Worm (Caenorhabditis elegans) whole organism, late embryonic: ENCODE data around the gene ZK355.8.

Source experiments
- eyg-1 ChIP-seq: sonication (generic microtip); optimal IDR thresholded peaks from 2 replicates; lab custom pipeline; 2016; ENCODE audit warnings: missing genotype, missing genetic modification characterization, missing compliant biosample characterization
- nfya-1 ChIP-seq: sonication (generic microtip); optimal IDR thresholded peaks from 2 replicates; lab custom pipeline; 2017; ENCODE audit warnings: missing genetic modification characterization, mild to moderate bottlenecking, missing compliant biosample characterization, antibody characterized with exemption, moderate library complexity
- odd-2 ChIP-seq: sonication (generic microtip); optimal IDR thresholded peaks from 2 replicates; lab custom pipeline; 2017; ENCODE audit warnings: antibody characterized with exemption, mild to moderate bottlenecking, missing genetic modification characterization, missing compliant biosample characterization
- pag-3 ChIP-seq: sonication (generic microtip); optimal IDR thresholded peaks from 2 replicates; lab custom pipeline; 2016; ENCODE audit warnings: missing compliant biosample characterization, missing genetic modification characterization, borderline replicate concordance
- pax-1 ChIP-seq: fragments of 150-350 bp; optimal IDR thresholded peaks from 2 replicates; lab custom pipeline; 2014; ENCODE audit warnings: missing biosample characterization, missing genetic modification characterization
- pqm-1 ChIP-seq: sonication (generic microtip); optimal IDR thresholded peaks from 2 replicates; lab custom pipeline; 2016; ENCODE audit warnings: missing genetic modification characterization, missing compliant biosample characterization
- pros-1 ChIP-seq: fragments of 150-350 bp; optimal IDR thresholded peaks from 2 replicates; lab custom pipeline; 2014; ENCODE audit warnings: missing biosample characterization, missing genetic modification reagents, missing genetic modification characterization

- no peak for TF ChIP-seq nfya-1
- TF ChIP-seq pax-1 (tag; lab: Kevin White, UChicago): no peak
- TF ChIP-seq pros-1 (tag; lab: Kevin White, UChicago): no peak
- no peak for TF ChIP-seq eyg-1 (tag; lab: Kevin White, UChicago)
- TF ChIP-seq odd-2 (tag; lab: Kevin White, UChicago): no peak
- no peak for TF ChIP-seq pag-3 (tag; lab: Kevin White, UChicago)
- no peak for TF ChIP-seq pqm-1 (tag; lab: Kevin White, UChicago)
Observed at ce11 chrII:2977652-2978051, 50.0 kb downstream of the ZK355.8 start.
